Fruit fly (Drosophila melanogaster) whole organism, embryonic: ENCODE results near the gene Dhod.

ENCODE experiments used
- Adf1 ChIP-seq: fragments of 200-800 bp; sonication (Bioruptor generic); IDR thresholded peaks from 2 replicates; pipeline ENCODE4 v1.3.6; 2022; ENCODE audit warnings: missing biosample characterization, missing genetic modification characterization
- Aef1 ChIP-seq: fragments of 200-800 bp; sonication (Bioruptor generic); IDR thresholded peaks from 3 replicates; pipeline ENCODE4 v1.3.6; 2022; ENCODE audit warnings: missing biosample characterization, missing genetic modification characterization
- Bgb ChIP-seq: fragments of 200-800 bp; sonication (Bioruptor generic); IDR thresholded peaks from 2 replicates; pipeline ENCODE4 v1.3.6; 2022; ENCODE audit warnings: missing biosample characterization, missing genetic modification characterization; ENCODE audit not compliant: partially characterized antibody
- CG10147 ChIP-seq: fragments of 200-800 bp; sonication (Bioruptor generic); optimal IDR thresholded peaks from 2 replicates; lab custom pipeline; 2019; ENCODE audit warnings: missing biosample characterization, mild to moderate bottlenecking, missing genetic modification characterization, moderate library complexity
- CG10267 ChIP-seq: fragments of 200-800 bp; sonication (Bioruptor generic); optimal IDR thresholded peaks from 2 replicates; lab custom pipeline; 2018; ENCODE audit warnings: missing biosample characterization, mild to moderate bottlenecking, missing genetic modification characterization, moderate library complexity
- CG10565 ChIP-seq: fragments of 200-800 bp; sonication (Bioruptor generic); optimal IDR thresholded peaks from 3 replicates; lab custom pipeline; 2016; ENCODE audit warnings: missing biosample characterization, mild to moderate bottlenecking, missing genetic modification characterization
- CG11093 ChIP-seq: fragments of 200-800 bp; sonication (Bioruptor generic); IDR thresholded peaks from 3 replicates; pipeline ENCODE4 v1.3.6; 2022; ENCODE audit warnings: missing biosample characterization, missing genetic modification characterization
- CG12071 ChIP-seq: fragments of 200-800 bp; sonication (Bioruptor generic); optimal IDR thresholded peaks from 3 replicates; lab custom pipeline; 2018; ENCODE audit warnings: missing biosample characterization, mild to moderate bottlenecking, missing genetic modification characterization
- CG12104 ChIP-seq: fragments of 200-800 bp; sonication (Bioruptor generic); optimal IDR thresholded peaks from 3 replicates; lab custom pipeline; 2016; ENCODE audit warnings: missing biosample characterization, missing genetic modification characterization
- CG14014 ChIP-seq: fragments of 200-800 bp; sonication (Bioruptor generic); IDR thresholded peaks from 2 replicates; pipeline ENCODE4 v1.3.6; 2022; ENCODE audit warnings: missing biosample characterization, missing genetic modification characterization
- CG15269 ChIP-seq: fragments of 200-800 bp; sonication (Bioruptor generic); optimal IDR thresholded peaks from 2 replicates; lab custom pipeline; 2018; ENCODE audit warnings: missing biosample characterization, mild to moderate bottlenecking, missing genetic modification characterization, moderate library complexity
- CG15514 ChIP-seq: fragments of 200-800 bp; sonication (Bioruptor generic); optimal IDR thresholded peaks from 3 replicates; lab custom pipeline; 2017; ENCODE audit warnings: missing biosample characterization, missing genetic modification characterization, mild to moderate bottlenecking, moderate library complexity, missing genetic modification reagents
- CG17359 ChIP-seq: fragments of 200-800 bp; sonication (Bioruptor generic); optimal IDR thresholded peaks from 3 replicates; lab custom pipeline; 2018; ENCODE audit warnings: missing biosample characterization, mild to moderate bottlenecking, missing genetic modification characterization, moderate library complexity
- CG17568 ChIP-seq: fragments of 200-800 bp; sonication (Bioruptor generic); optimal IDR thresholded peaks from 2 replicates; lab custom pipeline; 2018; ENCODE audit warnings: missing biosample characterization, mild to moderate bottlenecking, missing genetic modification characterization, moderate library complexity
- CG2875 ChIP-seq: fragments of 200-800 bp; sonication (Bioruptor generic); optimal IDR thresholded peaks from 2 replicates; lab custom pipeline; 2017; ENCODE audit warnings: missing biosample characterization, mild to moderate bottlenecking, missing genetic modification characterization, missing genetic modification reagents
- CG30020 ChIP-seq: fragments of 200-800 bp; optimal IDR thresholded peaks from 2 replicates; lab custom pipeline; 2019; ENCODE audit warnings: missing biosample characterization, mild to moderate bottlenecking, missing genetic modification characterization, moderate library complexity
- CG30403 ChIP-seq: fragments of 200-800 bp; sonication (Bioruptor generic); optimal IDR thresholded peaks from 3 replicates; lab custom pipeline; 2016; ENCODE audit warnings: missing biosample characterization, missing genetic modification characterization
- CG31388 ChIP-seq: fragments of 200-800 bp; sonication (Bioruptor generic); optimal IDR thresholded peaks from 2 replicates; lab custom pipeline; 2016; ENCODE audit warnings: missing biosample characterization, missing genetic modification characterization
- CG4404 ChIP-seq: fragments of 200-800 bp; sonication (Bioruptor generic); IDR thresholded peaks from 2 replicates; pipeline ENCODE4 v1.3.6; 2022; ENCODE audit warnings: missing biosample characterization, missing genetic modification characterization
- CG4617 ChIP-seq: fragments of 200-800 bp; sonication (Bioruptor generic); optimal IDR thresholded peaks from 3 replicates; lab custom pipeline; 2016; ENCODE audit warnings: missing biosample characterization, missing genetic modification characterization, borderline replicate concordance
- CG6765 ChIP-seq: fragments of 200-800 bp; sonication (Bioruptor generic); optimal IDR thresholded peaks from 3 replicates; lab custom pipeline; 2017; ENCODE audit warnings: missing biosample characterization, mild to moderate bottlenecking, missing genetic modification characterization
- CG7839 ChIP-seq: fragments of 200-800 bp; sonication (Bioruptor generic); optimal IDR thresholded peaks from 3 replicates; lab custom pipeline; 2018; ENCODE audit warnings: missing biosample characterization, mild to moderate bottlenecking, missing genetic modification characterization, moderate library complexity
- CG8089 ChIP-seq: fragments of 200-800 bp; sonication (Bioruptor generic); optimal IDR thresholded peaks from 3 replicates; lab custom pipeline; 2016; ENCODE audit warnings: missing biosample characterization, missing genetic modification characterization
- CG8290 ChIP-seq, 3 experiments: fragments of 200-800 bp; sonication (Bioruptor generic); optimal IDR thresholded peaks; 2 replicates each; lab custom pipeline; 2016 to 2019; ENCODE audit warnings: missing biosample characterization in 3 of 3, missing genetic modification characterization in 3 of 3, mild to moderate bottlenecking in 2 of 3, moderate library complexity in 1 of 3
- CG8944 ChIP-seq: fragments of 200-800 bp; sonication (Bioruptor generic); optimal IDR thresholded peaks from 3 replicates; lab custom pipeline; 2016; ENCODE audit warnings: missing biosample characterization, missing genetic modification characterization
- Gsc ChIP-seq: fragments of 200-800 bp; sonication (Bioruptor generic); IDR thresholded peaks from 2 replicates; pipeline ENCODE4 v1.3.6; 2022; ENCODE audit warnings: missing biosample characterization, missing genetic modification characterization
- HLH4C ChIP-seq: fragments of 200-800 bp; sonication (Bioruptor generic); IDR thresholded peaks from 3 replicates; pipeline ENCODE4 v1.3.6; 2022; ENCODE audit warnings: missing biosample characterization, missing genetic modification characterization; ENCODE audit not compliant: partially characterized antibody
- Lim3 ChIP-seq: fragments of 200-800 bp; sonication (Bioruptor generic); IDR thresholded peaks from 2 replicates; pipeline ENCODE4 v1.3.6; 2022; ENCODE audit warnings: missing biosample characterization, missing genetic modification characterization
- MESR4 ChIP-seq: fragments of 200-800 bp; sonication (Bioruptor generic); optimal IDR thresholded peaks from 2 replicates; lab custom pipeline; 2018; ENCODE audit warnings: missing biosample characterization, mild to moderate bottlenecking, missing genetic modification characterization, moderate library complexity
- MTF-1 ChIP-seq: fragments of 200-800 bp; sonication (Bioruptor generic); optimal IDR thresholded peaks from 2 replicates; lab custom pipeline; 2018; ENCODE audit warnings: missing biosample characterization, mild to moderate bottlenecking, missing genetic modification characterization, borderline replicate concordance
- Meics ChIP-seq: fragments of 200-800 bp; sonication (Bioruptor generic); optimal IDR thresholded peaks from 2 replicates; lab custom pipeline; 2017; ENCODE audit warnings: missing biosample characterization, mild to moderate bottlenecking, missing genetic modification characterization
- Nf-YC ChIP-seq: fragments of 200-800 bp; optimal IDR thresholded peaks from 3 replicates; lab custom pipeline; 2019; ENCODE audit warnings: missing biosample characterization, mild to moderate bottlenecking, missing genetic modification characterization, moderate library complexity
- Opbp ChIP-seq: fragments of 200-800 bp; sonication (Bioruptor generic); IDR thresholded peaks from 3 replicates; pipeline ENCODE4 v1.3.6; 2022; ENCODE audit warnings: missing biosample characterization, missing genetic modification characterization; ENCODE audit not compliant: partially characterized antibody
- Pdp1 ChIP-seq, 2 experiments: fragments of 200-800 bp; sonication (Bioruptor generic); optimal IDR thresholded peaks; 3 replicates each; lab custom pipeline; 2016; ENCODE audit warnings: missing biosample characterization in 2 of 2, missing genetic modification characterization in 2 of 2, mild to moderate bottlenecking in 1 of 2, moderate library complexity in 1 of 2
- Sry-δ ChIP-seq: fragments of 200-800 bp; sonication (Bioruptor generic); optimal IDR thresholded peaks from 2 replicates; lab custom pipeline; 2016; ENCODE audit warnings: missing biosample characterization, missing genetic modification characterization
- bbx ChIP-seq: fragments of 200-800 bp; sonication (Bioruptor generic); IDR thresholded peaks from 2 replicates; pipeline ENCODE4 v1.3.6; 2022; ENCODE audit warnings: missing biosample characterization, missing genetic modification characterization; ENCODE audit not compliant: partially characterized antibody
- en ChIP-seq: fragments of 200-800 bp; sonication (Bioruptor generic); optimal IDR thresholded peaks from 2 replicates; lab custom pipeline; 2016; ENCODE audit warnings: missing biosample characterization, missing genetic modification characterization
- ewg ChIP-seq: fragments of 200-800 bp; sonication (Bioruptor generic); optimal IDR thresholded peaks from 3 replicates; lab custom pipeline; 2017; ENCODE audit warnings: mild to moderate bottlenecking, missing biosample characterization, missing genetic modification reagents, missing genetic modification characterization
- gro ChIP-seq: fragments of 200-800 bp; sonication (Bioruptor generic); optimal IDR thresholded peaks from 2 replicates; lab custom pipeline; 2016; ENCODE audit warnings: missing biosample characterization, missing genetic modification characterization
- hth ChIP-seq: fragments of >200 bp; optimal IDR thresholded peaks from 2 replicates; lab custom pipeline; 2017; ENCODE audit warnings: inconsistent platforms
- lab ChIP-seq: fragments of 200-800 bp; sonication (Bioruptor generic); optimal IDR thresholded peaks from 3 replicates; lab custom pipeline; 2017; ENCODE audit warnings: missing biosample characterization, missing genetic modification characterization, mild to moderate bottlenecking, moderate library complexity, missing genetic modification reagents
- mirr ChIP-seq: fragments of 200-800 bp; sonication (Bioruptor generic); optimal IDR thresholded peaks from 3 replicates; lab custom pipeline; 2018; ENCODE audit warnings: missing biosample characterization, mild to moderate bottlenecking, missing genetic modification characterization
- org-1 ChIP-seq: fragments of 200-800 bp; sonication (Bioruptor generic); optimal IDR thresholded peaks from 2 replicates; lab custom pipeline; 2017; ENCODE audit warnings: missing biosample characterization, missing genetic modification characterization
- phol ChIP-seq: fragments of 200-800 bp; sonication (Bioruptor generic); optimal IDR thresholded peaks from 3 replicates; lab custom pipeline; 2018; ENCODE audit warnings: missing biosample characterization, mild to moderate bottlenecking, missing genetic modification characterization, moderate library complexity
- schlank ChIP-seq: fragments of 200-800 bp; sonication (Bioruptor generic); optimal IDR thresholded peaks from 2 replicates; lab custom pipeline; 2018; ENCODE audit warnings: missing biosample characterization, mild to moderate bottlenecking, missing genetic modification characterization
- so ChIP-seq: fragments of 200-800 bp; sonication (Bioruptor generic); IDR thresholded peaks from 3 replicates; pipeline ENCODE4 v1.3.6; 2022; ENCODE audit warnings: missing biosample characterization, missing genetic modification characterization
- sqz ChIP-seq: fragments of 200-800 bp; sonication (Bioruptor generic); optimal IDR thresholded peaks from 3 replicates; lab custom pipeline; 2018; ENCODE audit warnings: missing biosample characterization, mild to moderate bottlenecking, missing genetic modification characterization
- stwl ChIP-seq: fragments of 200-800 bp; sonication (Bioruptor generic); optimal IDR thresholded peaks from 3 replicates; lab custom pipeline; 2018; ENCODE audit warnings: missing biosample characterization, mild to moderate bottlenecking, missing genetic modification characterization, moderate library complexity

The Dhod gene

dm6 chr3R:8694110-8694826 is 41.6 kb upstream of the Dhod start (continued):
- no peak for TF ChIP-seq Opbp (GFP tag; lab: Robert Waterston, UW)
- no peak for TF ChIP-seq HLH4C (GFP tag; lab: Robert Waterston, UW)
- no peak for TF ChIP-seq Sry-δ (GFP tag; lab: Kevin White, UChicago)
- no peak for TF ChIP-seq gro (GFP tag; lab: Kevin White, UChicago)
- TF ChIP-seq CG17568 (GFP tag; lab: Kevin White, UChicago): peak; percentile 44
- no peak for TF ChIP-seq bbx (GFP tag; lab: Robert Waterston, UW)
- no peak for TF ChIP-seq CG30403 (GFP tag; lab: Kevin White, UChicago)
- no peak for TF ChIP-seq CG4617
- no peak for TF ChIP-seq CG10147 (GFP tag; lab: Kevin White, UChicago)
- TF ChIP-seq CG6765 (GFP tag; lab: Kevin White, UChicago): peak; percentile 89
- TF ChIP-seq CG8290 (GFP tag; optimal IDR thresholded peaks at IDR 0.05; lab: Kevin White, UChicago): no peak
- TF ChIP-seq CG8290 (tag; optimal IDR thresholded peaks at IDR 0.05; lab: Kevin White, UChicago): no peak
- no peak for TF ChIP-seq phol (tag; lab: Kevin White, UChicago)
- TF ChIP-seq CG17359 (tag; lab: Kevin White, UChicago): peak; percentile 84
- TF ChIP-seq Bgb: no peak
- no peak for TF ChIP-seq CG2875 (GFP tag; lab: Kevin White, UChicago)
- TF ChIP-seq CG15514 (GFP tag; lab: Kevin White, UChicago): peak; percentile 70
- TF ChIP-seq hth (lab: Kevin White, UChicago): no peak
- TF ChIP-seq CG7839: no peak
- TF ChIP-seq CG15269 (tag; lab: Kevin White, UChicago): no peak
- TF ChIP-seq Adf1: peak; percentile 63; the same call in 1 of the 2 replicates
- no peak for TF ChIP-seq CG8089 (GFP tag; lab: Kevin White, UChicago)
- peak; percentile 9 for TF ChIP-seq MTF-1
- no peak for TF ChIP-seq MESR4 (GFP tag; lab: Kevin White, UChicago)
- TF ChIP-seq CG30020 (tag; lab: Kevin White, UChicago): no peak
- peak; percentile 56 for TF ChIP-seq lab (GFP tag; lab: Kevin White, UChicago)
- peak; percentile 54 for TF ChIP-seq Meics (GFP tag; lab: Kevin White, UChicago)
- 0 out of 2 replicates have a peak, but pooled peaks have one; percentile 45 for TF ChIP-seq CG14014 (GFP tag; lab: Robert Waterston, UW)
- no peak for TF ChIP-seq CG10565
- TF ChIP-seq Lim3 (GFP tag; lab: Robert Waterston, UW): no peak
- peak; percentile 73 for TF ChIP-seq Nf-YC (tag; lab: Kevin White, UChicago)
- no peak for TF ChIP-seq en
- TF ChIP-seq Gsc: no peak
- peak; percentile 68 for TF ChIP-seq ewg (GFP tag; lab: Kevin White, UChicago)
- TF ChIP-seq CG8944 (GFP tag; lab: Kevin White, UChicago): no peak
- TF ChIP-seq Pdp1 (GFP tag; optimal IDR thresholded peaks at IDR 0.05; lab: Kevin White, UChicago): no peak
- TF ChIP-seq sqz: peak; percentile 93
- TF ChIP-seq CG11093 (GFP tag; lab: Robert Waterston, UW): no peak
- TF ChIP-seq Aef1 (GFP tag; lab: Robert Waterston, UW): no peak
- TF ChIP-seq so (GFP tag; lab: Robert Waterston, UW): peak; percentile 67; the same call in 1 of the 3 replicates
- TF ChIP-seq schlank (tag; lab: Kevin White, UChicago): peak; percentile 55
- TF ChIP-seq CG10267: no peak
- TF ChIP-seq CG4404 (GFP tag; lab: Robert Waterston, UW): no peak
- no peak for TF ChIP-seq CG31388
- TF ChIP-seq stwl: no peak
- TF ChIP-seq mirr (GFP tag; lab: Kevin White, UChicago): peak; percentile 54
- no peak for TF ChIP-seq CG12104 (GFP tag; lab: Kevin White, UChicago)
- peak; percentile 63 for TF ChIP-seq CG12071 (GFP tag; lab: Kevin White, UChicago)
- TF ChIP-seq org-1 (GFP tag; lab: Kevin White, UChicago): no peak
